Worm (Caenorhabditis elegans): Measurements from ENCODE around the gene mrp-8.

- TF ChIP-seq ceh-9 (tag; optimal IDR thresholded peaks at IDR 0.05): no peak
- TF ChIP-seq nhr-232 (tag; optimal IDR thresholded peaks at IDR 0.05): no peak
- no peak for TF ChIP-seq dve-1 (tag; optimal IDR thresholded peaks at IDR 0.05)
- no peak for TF ChIP-seq C38D4.7 (GFP tag; optimal IDR thresholded peaks at IDR 0.05)
- TF ChIP-seq ttx-3 (tag; optimal IDR thresholded peaks at IDR 0.05): no peak
- no peak for TF ChIP-seq gmeb-2 (tag; optimal IDR thresholded peaks at IDR 0.05)
- TF ChIP-seq pqm-1 (tag; optimal IDR thresholded peaks at IDR 0.05): no peak
- TF ChIP-seq hlh-30 (tag; optimal IDR thresholded peaks at IDR 0.05; ENCODE audit: insufficient read depth): no peak
- TF ChIP-seq ceh-19 (GFP tag; optimal IDR thresholded peaks at IDR 0.05): no peak
- TF ChIP-seq ceh-30 (tag; optimal IDR thresholded peaks at IDR 0.05): no peak
- no peak for TF ChIP-seq ama-1 (optimal IDR thresholded peaks at IDR 0.05)
- TF ChIP-seq K02D7.2 (tag; optimal IDR thresholded peaks at IDR 0.05): no peak
- TF ChIP-seq Y22D7AL.16 (tag; optimal IDR thresholded peaks at IDR 0.05): no peak
- TF ChIP-seq rnt-1 (tag; optimal IDR thresholded peaks at IDR 0.05): no peak
Measured at ce11 chrIII:12307475-12307874, 4.5 kb upstream of the mrp-8 start, which contains the start of gene pqn-92.
